Fruit fly (Drosophila melanogaster): ENCODE measurements around the gene lic.

lic gene

dm6 chrX:13138887-13139286 lies 47.9 kb downstream of the lic start, which contains the start of gene CG32645 (continued):
- TF ChIP-seq Pdp1 (GFP tag; optimal IDR thresholded peaks at IDR 0.05) (peak in 1 of 2 experiments; percentile 26), Trl (optimal IDR thresholded peaks at IDR 0.05) (peak; percentile 41 to 68), Trl (GFP tag; optimal IDR thresholded peaks at IDR 0.05) (no peak), mam (GFP tag; optimal IDR thresholded peaks at IDR 0.05) (no peak), sd (tag; optimal IDR thresholded peaks at IDR 0.05) (peak; percentile 91), Dfd (GFP tag; optimal IDR thresholded peaks at IDR 0.05) (no peak), CG33557 (GFP tag; optimal IDR thresholded peaks at IDR 0.05) (peak; percentile 4), chinmo (GFP tag; IDR thresholded peaks at IDR 0.05; ENCODE audit: partially characterized antibody) (peak; percentile 59; the same call in 1 of the 4 replicates), grn (GFP tag; optimal IDR thresholded peaks at IDR 0.05) (no peak), CG13287 (GFP tag; IDR thresholded peaks at IDR 0.05; ENCODE audit: partially characterized antibody) (no peak; the same call in 1 of the 2 replicates), Spps (tag; optimal IDR thresholded peaks at IDR 0.05) (peak; percentile 6), ci (GFP tag; IDR thresholded peaks at IDR 0.05) (peak; percentile 20; the same call in 1 of the 3 replicates), Drgx (GFP tag; IDR thresholded peaks at IDR 0.05) (0 out of 2 replicates have a peak, but pooled peaks have one; percentile 16), z (GFP tag; IDR thresholded peaks at IDR 0.05) (peak; percentile 85), CG12659 (GFP tag; optimal IDR thresholded peaks at IDR 0.05) (no peak), CG30431 (GFP tag; optimal IDR thresholded peaks at IDR 0.05) (no peak), Opbp (GFP tag; IDR thresholded peaks at IDR 0.05; ENCODE audit: partially characterized antibody) (0 out of 3 replicates have a peak, but pooled peaks have one; percentile 13), CG14667 (GFP tag; IDR thresholded peaks at IDR 0.05) (no peak), cg (GFP tag; optimal IDR thresholded peaks at IDR 0.05) (peak; percentile 49), oc (tag; optimal IDR thresholded peaks at IDR 0.05) (peak; percentile 31), pan (optimal IDR thresholded peaks at IDR 0.05) (no peak), pan (GFP tag; optimal IDR thresholded peaks at IDR 0.05 in 1 of 2, IDR thresholded peaks at IDR 0.05 in 1 of 2) (peak in 1 of 2 experiments; percentile 6), CG8765 (GFP tag; IDR thresholded peaks at IDR 0.05) (no peak), E2f2 (GFP tag; IDR thresholded peaks at IDR 0.05) (no peak)

- TF ChIP-seq sens (GFP tag) = peak; percentile 46
- TF ChIP-seq HLH3B (GFP tag; IDR thresholded peaks at IDR 0.05) = peak; percentile 56
- TF ChIP-seq CG32767 (GFP tag; IDR thresholded peaks at IDR 0.05) = 0 out of 2 replicates have a peak, but pooled peaks have one; percentile 37
- TF ChIP-seq Sox100B (GFP tag; optimal IDR thresholded peaks at IDR 0.05) = peak; percentile 45
- TF ChIP-seq lmd (GFP tag; IDR thresholded peaks at IDR 0.05) = peak; percentile 42; the same call in 1 of the 2 replicates
- TF ChIP-seq prd (optimal IDR thresholded peaks at IDR 0.05) = no peak
- peak; percentile 84 for TF ChIP-seq prd (GFP tag; IDR thresholded peaks at IDR 0.05)
- TF ChIP-seq lab (GFP tag; optimal IDR thresholded peaks at IDR 0.05) = peak; percentile 18
- no peak for TF ChIP-seq danr (GFP tag; IDR thresholded peaks at IDR 0.05)
- peak; percentile 31 for TF ChIP-seq CG15696 (tag; optimal IDR thresholded peaks at IDR 0.05)
- TF ChIP-seq Sry-β (GFP tag; optimal IDR thresholded peaks at IDR 0.05) = no peak
- peak; percentile 20 for TF ChIP-seq CG17829 (tag; optimal IDR thresholded peaks at IDR 0.05)
- TF ChIP-seq CG14014 (GFP tag; IDR thresholded peaks at IDR 0.05) = peak; percentile 55; the same call in 1 of the 2 replicates
- TF ChIP-seq bcd (GFP tag; optimal IDR thresholded peaks at IDR 0.05) = peak; percentile 9
- peak in 1 of 3 experiments; percentile 18 for TF ChIP-seq lola (GFP tag; optimal IDR thresholded peaks at IDR 0.05)
- no peak for TF ChIP-seq ato (GFP tag; IDR thresholded peaks at IDR 0.05; ENCODE audit: partially characterized antibody)
- TF ChIP-seq schlank (tag; optimal IDR thresholded peaks at IDR 0.05) = no peak
- TF ChIP-seq tin (GFP tag; optimal IDR thresholded peaks at IDR 0.05) = no peak
- TF ChIP-seq CoRest (tag; optimal IDR thresholded peaks at IDR 0.05) = peak; percentile 14
- peak; percentile 66 for TF ChIP-seq CG17359 (tag; optimal IDR thresholded peaks at IDR 0.05)
- peak; percentile 40 for TF ChIP-seq CG18262 (tag; optimal IDR thresholded peaks at IDR 0.05)
- no peak for TF ChIP-seq Lpt (GFP tag; optimal IDR thresholded peaks at IDR 0.05)
- peak; percentile 46; the same call in 2 of the 3 replicates for TF ChIP-seq tgo (GFP tag; IDR thresholded peaks at IDR 0.05)
- TF ChIP-seq h (optimal IDR thresholded peaks at IDR 0.05) = no peak
- TF ChIP-seq Aef1 (GFP tag; IDR thresholded peaks at IDR 0.05) = peak; percentile 31; the same call in 1 of the 3 replicates
- TF ChIP-seq dpn (GFP tag; optimal IDR thresholded peaks at IDR 0.05) = peak in 1 of 2 experiments; percentile 36
- peak; percentile 26 for TF ChIP-seq Ssrp (tag; optimal IDR thresholded peaks at IDR 0.05)
- TF ChIP-seq CG3838 (GFP tag; optimal IDR thresholded peaks at IDR 0.05) = no peak
These were observed 52.2 kb downstream of the lic start for dm6 chrX:13143100-13143499.

All from whole organism, embryonic.